Worm (Caenorhabditis elegans) whole organism, L3 larva: Measurements from ENCODE around the gene zipt-7.2.

Source experiments
- R02D3.7 ChIP-seq: fragments of 150-350 bp; optimal IDR thresholded peaks from 2 replicates; lab custom pipeline; 2014; ENCODE audit warnings: missing biosample characterization, missing genetic modification characterization
- ZK546.5 ChIP-seq: sonication (generic microtip); optimal IDR thresholded peaks from 2 replicates; lab custom pipeline; 2017; ENCODE audit warnings: missing biosample characterization, missing genetic modification characterization
- aly-2 ChIP-seq: fragments of 150-350 bp; optimal IDR thresholded peaks from 2 replicates; lab custom pipeline; 2014; ENCODE audit warnings: missing biosample characterization, missing genetic modification characterization
- ama-1 ChIP-seq: fragments of 150-350 bp; optimal IDR thresholded peaks from 2 replicates; lab custom pipeline; 2018
- ceh-16 ChIP-seq: sonication (generic microtip); optimal IDR thresholded peaks from 2 replicates; lab custom pipeline; 2017; ENCODE audit warnings: missing biosample characterization, missing genetic modification characterization
- ceh-28 ChIP-seq: fragments of 150-350 bp; optimal IDR thresholded peaks from 2 replicates; lab custom pipeline; 2014; ENCODE audit warnings: missing biosample characterization, missing genetic modification reagents, missing genetic modification characterization
- ceh-82 ChIP-seq: fragments of 150-350 bp; optimal IDR thresholded peaks from 2 replicates; lab custom pipeline; 2014; ENCODE audit warnings: missing biosample characterization, missing genetic modification characterization
- ceh-9 ChIP-seq: sonication (generic microtip); optimal IDR thresholded peaks from 2 replicates; lab custom pipeline; 2018; ENCODE audit warnings: missing biosample characterization, missing genetic modification characterization
- daf-12 ChIP-seq: fragments of 150-350 bp; optimal IDR thresholded peaks from 2 replicates; lab custom pipeline; 2014; ENCODE audit warnings: missing biosample characterization, missing genetic modification reagents, missing genetic modification characterization
- egl-27 ChIP-seq: sonication (generic microtip); optimal IDR thresholded peaks from 4 replicates; lab custom pipeline; 2017; ENCODE audit warnings: missing biosample characterization, missing genetic modification reagents, missing genetic modification characterization
- egl-5 ChIP-seq: fragments of 150-350 bp; optimal IDR thresholded peaks from 2 replicates; lab custom pipeline; 2017; ENCODE audit warnings: missing biosample characterization, missing genetic modification reagents, missing genetic modification characterization, inconsistent platforms
- elt-1 ChIP-seq: fragments of 150-350 bp; optimal IDR thresholded peaks from 2 replicates; lab custom pipeline; 2014; ENCODE audit warnings: missing biosample characterization, missing genetic modification characterization
- elt-2 ChIP-seq: sonication (generic microtip); optimal IDR thresholded peaks from 2 replicates; lab custom pipeline; 2016; ENCODE audit warnings: missing genetic modification reagents, mild to moderate bottlenecking, missing genetic modification characterization, missing compliant biosample characterization
- elt-3 ChIP-seq, 3 experiments: fragments of 150-350 bp in 1 of 3; sonication (generic microtip) in 2 of 3; optimal IDR thresholded peaks; 2 replicates in 2 of 3; 4 replicates in 1 of 3; lab custom pipeline; 2014 to 2017; ENCODE audit warnings: missing biosample characterization in 3 of 3, missing genetic modification characterization in 3 of 3
- eor-1 ChIP-seq, 2 experiments: fragments of 150-350 bp; optimal IDR thresholded peaks; 2 replicates each; lab custom pipeline; 2014 to 2018; ENCODE audit warnings: missing biosample characterization in 2 of 2, missing genetic modification characterization in 2 of 2
- fkh-10 ChIP-seq: sonication (generic microtip); optimal IDR thresholded peaks from 2 replicates; lab custom pipeline; 2017; ENCODE audit warnings: missing biosample characterization, missing genetic modification reagents, missing genetic modification characterization
- fkh-2 ChIP-seq: fragments of 150-350 bp; optimal IDR thresholded peaks from 2 replicates; lab custom pipeline; 2014; ENCODE audit warnings: missing biosample characterization, missing genetic modification reagents, missing genetic modification characterization
- fos-1 ChIP-seq: fragments of 150-350 bp; optimal IDR thresholded peaks from 2 replicates; lab custom pipeline; 2014; ENCODE audit warnings: missing biosample characterization, missing genetic modification characterization
- hmg-11 ChIP-seq: sonication (generic microtip); optimal IDR thresholded peaks from 2 replicates; lab custom pipeline; 2016; ENCODE audit warnings: missing genetic modification characterization, missing compliant biosample characterization
- jun-1 ChIP-seq: fragments of 150-350 bp; optimal IDR thresholded peaks from 2 replicates; lab custom pipeline; 2014; ENCODE audit warnings: missing biosample characterization, missing genetic modification reagents, missing genetic modification characterization
- lin-15B ChIP-seq: fragments of 150-350 bp; optimal IDR thresholded peaks from 2 replicates; lab custom pipeline; 2014; ENCODE audit warnings: missing biosample characterization, missing genetic modification characterization
- lsy-12 ChIP-seq: sonication (generic microtip); optimal IDR thresholded peaks from 2 replicates; lab custom pipeline; 2016; ENCODE audit warnings: mild to moderate bottlenecking, missing genetic modification characterization, missing compliant biosample characterization
- mdl-1 ChIP-seq: fragments of 150-350 bp; optimal IDR thresholded peaks from 2 replicates; lab custom pipeline; 2014; ENCODE audit warnings: missing biosample characterization, missing genetic modification characterization
- mml-1 ChIP-seq: fragments of 150-350 bp; sonication (generic microtip); optimal IDR thresholded peaks from 3 replicates; lab custom pipeline; 2014; ENCODE audit warnings: missing biosample characterization, missing genetic modification characterization
- nfya-1 ChIP-seq: sonication (generic microtip); optimal IDR thresholded peaks from 2 replicates; lab custom pipeline; 2017; ENCODE audit warnings: missing genetic modification characterization, mild to moderate bottlenecking, missing compliant biosample characterization, antibody characterized with exemption, moderate library complexity; ENCODE audit not compliant: insufficient read depth
- nhr-11 ChIP-seq: fragments of 150-350 bp; optimal IDR thresholded peaks from 2 replicates; lab custom pipeline; 2014; ENCODE audit warnings: missing biosample characterization, missing genetic modification characterization
- nhr-12 ChIP-seq: fragments of 150-350 bp; optimal IDR thresholded peaks from 2 replicates; lab custom pipeline; 2014; ENCODE audit warnings: missing biosample characterization, missing genetic modification characterization
- nhr-23 ChIP-seq: fragments of 150-350 bp; optimal IDR thresholded peaks from 2 replicates; lab custom pipeline; 2014; ENCODE audit warnings: missing biosample characterization, missing genetic modification reagents, missing genetic modification characterization
- nhr-237 ChIP-seq: fragments of 150-350 bp; optimal IDR thresholded peaks from 2 replicates; lab custom pipeline; 2014; ENCODE audit warnings: missing biosample characterization, missing genetic modification characterization
- nhr-25 ChIP-seq: sonication (generic microtip); optimal IDR thresholded peaks from 2 replicates; lab custom pipeline; 2017; ENCODE audit warnings: missing biosample characterization, missing genetic modification characterization
- nhr-28 ChIP-seq: fragments of 150-350 bp; optimal IDR thresholded peaks from 2 replicates; lab custom pipeline; 2014; ENCODE audit warnings: missing biosample characterization, missing genetic modification characterization
- nhr-43 ChIP-seq: sonication (generic microtip); optimal IDR thresholded peaks from 2 replicates; lab custom pipeline; 2016; ENCODE audit warnings: mild to moderate bottlenecking, missing genetic modification characterization, missing compliant biosample characterization; ENCODE audit not compliant: poor library complexity, severe bottlenecking
- nhr-76 ChIP-seq: fragments of 150-350 bp; sonication (generic microtip); optimal IDR thresholded peaks from 5 replicates; lab custom pipeline; 2014; ENCODE audit warnings: missing biosample characterization, missing genetic modification characterization
- nhr-77 ChIP-seq: fragments of 150-350 bp; optimal IDR thresholded peaks from 2 replicates; lab custom pipeline; 2014; ENCODE audit warnings: missing biosample characterization, missing genetic modification characterization
- pha-4 ChIP-seq: fragments of 150-350 bp; optimal IDR thresholded peaks from 2 replicates; lab custom pipeline; 2014; ENCODE audit warnings: missing biosample characterization, missing genetic modification reagents, missing genetic modification characterization
- pqm-1 ChIP-seq: fragments of 150-350 bp; optimal IDR thresholded peaks from 2 replicates; lab custom pipeline; 2017; ENCODE audit warnings: missing biosample characterization, missing genetic modification characterization, inconsistent platforms
- snpc-4 ChIP-seq: fragments of 150-350 bp; optimal IDR thresholded peaks from 2 replicates; lab custom pipeline; 2014; ENCODE audit warnings: missing biosample characterization, missing genetic modification characterization
- tbx-2 ChIP-seq: sonication (generic microtip); optimal IDR thresholded peaks from 2 replicates; lab custom pipeline; 2016; ENCODE audit warnings: mild to moderate bottlenecking, missing genetic modification characterization, missing compliant biosample characterization
- unc-39 ChIP-seq: sonication (generic microtip); optimal IDR thresholded peaks from 4 replicates; lab custom pipeline; 2017; ENCODE audit warnings: missing biosample characterization, missing genetic modification characterization
- unc-62 ChIP-seq: fragments of 150-350 bp; sonication (generic microtip); optimal IDR thresholded peaks from 4 replicates; lab custom pipeline; 2014; ENCODE audit warnings: missing biosample characterization, missing genetic modification reagents, missing genetic modification characterization
- zag-1 ChIP-seq: fragments of 150-350 bp; optimal IDR thresholded peaks from 2 replicates; lab custom pipeline; 2014; ENCODE audit warnings: missing biosample characterization, missing genetic modification characterization
- ztf-11 ChIP-seq: fragments of 150-350 bp; optimal IDR thresholded peaks from 2 replicates; lab custom pipeline; 2014; ENCODE audit warnings: missing biosample characterization, missing genetic modification characterization
- ztf-4 ChIP-seq: fragments of 150-350 bp; optimal IDR thresholded peaks from 2 replicates; lab custom pipeline; 2014; ENCODE audit warnings: missing biosample characterization, missing genetic modification characterization

Gene zipt-7.2

ce11 chrX:15496927-15497605 lies 10.6 kb downstream of the zipt-7.2 start, which contains the start of gene suox-1 (continued):
- TF ChIP-seq lin-15B = no peak
- TF ChIP-seq ama-1 (lab: Kevin White, UChicago) = peak; percentile 48
- no peak for TF ChIP-seq tbx-2 (tag; lab: Kevin White, UChicago)
- TF ChIP-seq elt-3 (tag; optimal IDR thresholded peaks at IDR 0.05; lab: Kevin White, UChicago) = no peak
- no peak for TF ChIP-seq fkh-10
- no peak for TF ChIP-seq nhr-76 (tag; lab: Kevin White, UChicago)

ce11 chrX:15494154-15494553 lies 13.5 kb downstream of the zipt-7.2 start:
- TF ChIP-seq tbx-2 (tag; lab: Kevin White, UChicago) (no peak), nhr-77 (tag; lab: Kevin White, UChicago) (no peak), ZK546.5 (tag; lab: Kevin White, UChicago) (no peak), elt-2 (peak; percentile 54), eor-1 (tag; optimal IDR thresholded peaks at IDR 0.05; lab: Kevin White, UChicago) (no peak), nhr-43 (tag; lab: Kevin White, UChicago) (peak; percentile 30), nhr-23 (no peak), elt-3 (tag; optimal IDR thresholded peaks at IDR 0.05; lab: Kevin White, UChicago) (no peak), nhr-12 (tag; lab: Kevin White, UChicago) (no peak), ztf-11 (no peak), egl-27 (tag; lab: Kevin White, UChicago) (no peak), pqm-1 (tag; lab: Kevin White, UChicago) (peak; percentile 53)

- TF ChIP-seq egl-27 (tag; lab: Kevin White, UChicago) (no peak), zag-1 (tag; lab: Kevin White, UChicago) (no peak), R02D3.7 (tag; lab: Kevin White, UChicago) (no peak), unc-39 (tag; lab: Kevin White, UChicago) (no peak), nfya-1 (tag; lab: Kevin White, UChicago) (no peak), snpc-4 (tag; lab: Kevin White, UChicago) (no peak), ceh-9 (no peak), elt-1 (tag; lab: Kevin White, UChicago) (no peak), hmg-11 (tag; lab: Kevin White, UChicago) (no peak), lsy-12 (tag; lab: Kevin White, UChicago) (no peak), nhr-25 (no peak), nhr-11 (tag; lab: Kevin White, UChicago) (no peak)
Observed at ce11 chrX:15493322-15493721, 14.4 kb downstream of the zipt-7.2 start, which contains the start of gene gob-1. Gene gob-1, plus strand, starts transcription at chrX:15493602.

- peak; percentile 61 for TF ChIP-seq lin-15B
- TF ChIP-seq tbx-2 (tag; lab: Kevin White, UChicago) = peak; percentile 68
- TF ChIP-seq aly-2 (tag; lab: Kevin White, UChicago) = no peak
- no peak for TF ChIP-seq ztf-4
- no peak for TF ChIP-seq nhr-25
- peak; percentile 34 for TF ChIP-seq ceh-28 (tag; lab: Kevin White, UChicago)
- no peak for TF ChIP-seq elt-3 (tag; optimal IDR thresholded peaks at IDR 0.05; lab: Kevin White, UChicago)
- no peak for TF ChIP-seq nhr-237 (tag; lab: Kevin White, UChicago)
- no peak for TF ChIP-seq unc-39 (tag; lab: Kevin White, UChicago)
- TF ChIP-seq nhr-77 (tag; lab: Kevin White, UChicago) = peak; percentile 35
- TF ChIP-seq daf-12 = no peak
- peak; percentile 67 for TF ChIP-seq ama-1 (lab: Kevin White, UChicago)
- peak; percentile 74 for TF ChIP-seq egl-5
- TF ChIP-seq fkh-10 = peak; percentile 19
- no peak for TF ChIP-seq ceh-9
- peak; percentile 68 for TF ChIP-seq ceh-82 (tag; lab: Kevin White, UChicago)
- TF ChIP-seq fos-1 (tag; lab: Kevin White, UChicago) = no peak
- TF ChIP-seq nhr-23 = peak; percentile 29
- TF ChIP-seq egl-27 (tag; lab: Kevin White, UChicago) = no peak
- TF ChIP-seq mdl-1 (tag; lab: Kevin White, UChicago) = peak; percentile 2
- TF ChIP-seq eor-1 (tag; optimal IDR thresholded peaks at IDR 0.05; lab: Kevin White, UChicago) = no peak
- peak; percentile 84 for TF ChIP-seq snpc-4 (tag; lab: Kevin White, UChicago)
- TF ChIP-seq nhr-12 (tag; lab: Kevin White, UChicago) = no peak
- peak; percentile 69 for TF ChIP-seq pha-4 (tag; lab: Kevin White, UChicago)
- no peak for TF ChIP-seq ceh-16
- peak; percentile 63 for TF ChIP-seq nhr-43 (tag; lab: Kevin White, UChicago)
- peak; percentile 78 for TF ChIP-seq nfya-1 (tag; lab: Kevin White, UChicago)
- TF ChIP-seq zag-1 (tag; lab: Kevin White, UChicago) = no peak
- no peak for TF ChIP-seq unc-62
- no peak for TF ChIP-seq fkh-2
- TF ChIP-seq jun-1 = peak; percentile 36
- TF ChIP-seq nhr-11 (tag; lab: Kevin White, UChicago) = no peak
- no peak for TF ChIP-seq ztf-11
- no peak for TF ChIP-seq nhr-28
- TF ChIP-seq mml-1 (tag; lab: Kevin White, UChicago) = no peak
- peak; percentile 3 for TF ChIP-seq elt-1 (tag; lab: Kevin White, UChicago)
Observed at ce11 chrX:15492759-15493158, 14.9 kb downstream of the zipt-7.2 start.
